Worm (Caenorhabditis elegans): ENCODE measurements around the gene ZK546.2.
A peak's percentile ranks its signal among the peaks of the same experiment; 100 is the strongest.
"Not testable (repeated sequence)": the region's sequence is repeated elsewhere in the genome, so short reads cannot be mapped to it uniquely, and the experiment has no call there.

ZK546.2 gene

DNA sequence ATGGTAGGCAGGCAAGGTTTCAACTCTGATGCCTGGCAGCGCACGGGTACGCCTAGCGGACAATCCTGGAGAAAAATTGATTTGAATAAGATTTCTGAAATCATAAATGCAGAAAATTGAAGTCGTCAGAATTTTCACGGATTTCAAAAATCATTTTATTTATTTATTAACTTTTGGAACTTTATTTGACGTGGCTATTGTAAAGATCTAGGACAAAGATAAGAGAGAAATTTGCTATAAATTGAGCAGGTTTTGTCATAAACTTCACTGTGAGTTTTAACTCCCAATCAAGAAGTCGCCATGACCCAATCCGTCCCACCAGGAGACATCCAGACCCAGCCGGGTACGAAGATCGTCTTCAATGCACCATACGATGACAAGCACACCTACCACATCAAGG is 13.1 kb upstream of the ZK546.2 start, which contains the start of gene msp-152:
msp-152 (plus strand) TSS at position 301 of the 400 bp plus-strand sequence.
- not testable (repeated sequence) for TF ChIP-seq nhr-237 (tag; optimal IDR thresholded peaks at IDR 0.05); nhr-23 (tag; optimal IDR thresholded peaks at IDR 0.05); fkh-10 (GFP tag; optimal IDR thresholded peaks at IDR 0.05)

DNA sequence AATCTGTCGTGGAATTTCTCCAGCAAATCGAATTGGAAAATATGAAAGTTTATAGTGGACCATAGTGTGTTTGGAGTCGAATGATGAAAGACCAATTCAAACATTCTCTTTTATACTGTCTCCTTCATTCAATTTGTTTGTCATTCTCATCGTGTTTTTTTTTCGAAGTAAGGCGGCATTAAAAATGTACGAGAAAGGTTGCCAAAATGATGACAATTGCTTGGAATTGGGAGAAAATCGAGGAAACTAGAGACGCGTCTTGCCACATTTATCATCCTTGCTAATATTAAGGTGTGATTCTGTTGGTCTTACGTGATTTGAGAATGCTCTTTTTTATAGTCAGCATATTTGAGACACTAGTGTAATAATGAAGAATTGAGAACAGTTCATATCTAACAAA is 10.9 kb upstream of the ZK546.2 start, which contains the start of gene gst-30:
gst-30 (minus strand) TSS at position 101 of the 400 bp plus-strand sequence.
- no peak for TF ChIP-seq lin-39 (tag; optimal IDR thresholded peaks at IDR 0.05)
- TF ChIP-seq R02D3.7 (tag; optimal IDR thresholded peaks at IDR 0.05): no peak
- no peak for TF ChIP-seq lin-15B (tag; optimal IDR thresholded peaks at IDR 0.05)
- TF ChIP-seq aly-2 (tag; optimal IDR thresholded peaks at IDR 0.05): no peak
- TF ChIP-seq tbx-2 (tag; optimal IDR thresholded peaks at IDR 0.05): no peak

DNA sequence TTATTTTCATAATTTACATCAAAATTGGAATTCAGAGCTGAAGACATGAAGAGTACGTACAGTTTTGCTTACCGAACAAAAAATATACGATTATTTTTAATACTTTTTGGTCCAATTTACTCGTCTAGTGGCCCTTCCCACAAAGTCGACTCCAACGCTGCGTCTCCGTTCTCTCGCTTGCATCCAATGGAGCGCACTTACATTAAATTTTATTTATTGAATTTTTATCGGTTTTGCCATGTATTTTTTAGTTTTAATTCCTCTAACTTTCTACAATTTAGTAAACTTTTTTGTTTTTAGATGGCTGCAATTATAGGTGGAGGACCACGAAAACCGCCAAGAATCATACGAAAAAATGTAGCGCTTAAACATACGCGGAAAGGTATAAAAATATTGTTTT is 10.3 kb upstream of the ZK546.2 start, which contains the start of gene ZK546.5:
ZK546.5 (plus strand) TSS at position 301 of the 400 bp plus-strand sequence.
- no peak for TF ChIP-seq daf-12 (tag; optimal IDR thresholded peaks at IDR 0.05)
- peak; percentile 36 for TF ChIP-seq nfya-1 (tag; optimal IDR thresholded peaks at IDR 0.05; ENCODE audit: insufficient read depth)
- no peak for TF ChIP-seq nhr-43 (tag; optimal IDR thresholded peaks at IDR 0.05; ENCODE audit: poor library complexity, severe bottlenecking)
- TF ChIP-seq pqm-1 (tag; optimal IDR thresholded peaks at IDR 0.05): no peak
- TF ChIP-seq ceh-9 (tag; optimal IDR thresholded peaks at IDR 0.05): no peak
- TF ChIP-seq lin-15B (tag; optimal IDR thresholded peaks at IDR 0.05): peak; percentile 1
- no peak for TF ChIP-seq nhr-11 (tag; optimal IDR thresholded peaks at IDR 0.05)

DNA sequence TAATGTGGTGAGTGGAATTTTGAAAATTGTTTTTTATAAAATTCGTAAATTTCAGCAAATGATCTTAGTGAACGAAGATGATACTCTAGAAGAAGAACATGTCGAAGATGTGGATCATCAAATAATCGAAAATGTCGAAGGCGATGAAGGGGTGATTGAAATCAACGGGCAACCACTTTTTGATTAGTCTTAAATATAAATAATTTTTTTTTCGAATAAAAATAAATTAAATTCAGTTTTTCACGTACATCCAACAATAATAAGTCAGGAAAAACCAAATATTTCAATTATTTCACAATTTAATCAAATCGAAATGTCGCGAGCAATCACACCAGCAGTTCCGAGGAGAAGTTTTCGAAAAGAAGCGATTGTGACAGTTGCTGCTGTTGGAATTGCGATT is 8.1 kb upstream of the ZK546.2 start, which contains the start of gene ZK546.4:
ZK546.4 (plus strand) TSS at position 301 of the 400 bp plus-strand sequence.
- TF ChIP-seq tbx-2 (tag; optimal IDR thresholded peaks at IDR 0.05) (no peak), mdl-1 (tag; optimal IDR thresholded peaks at IDR 0.05) (no peak), zag-1 (tag; optimal IDR thresholded peaks at IDR 0.05) (no peak), nhr-11 (tag; optimal IDR thresholded peaks at IDR 0.05) (no peak), jun-1 (tag; optimal IDR thresholded peaks at IDR 0.05) (no peak), nhr-67 (tag; optimal IDR thresholded peaks at IDR 0.05) (no peak), daf-12 (tag; optimal IDR thresholded peaks at IDR 0.05) (no peak), nhr-23 (tag; optimal IDR thresholded peaks at IDR 0.05) (no peak), nfya-1 (tag; optimal IDR thresholded peaks at IDR 0.05; ENCODE audit: insufficient read depth) (no peak), nhr-28 (tag; optimal IDR thresholded peaks at IDR 0.05) (no peak), ceh-28 (tag; optimal IDR thresholded peaks at IDR 0.05) (no peak), nhr-237 (tag; optimal IDR thresholded peaks at IDR 0.05) (no peak), fos-1 (tag; optimal IDR thresholded peaks at IDR 0.05) (no peak)

DNA sequence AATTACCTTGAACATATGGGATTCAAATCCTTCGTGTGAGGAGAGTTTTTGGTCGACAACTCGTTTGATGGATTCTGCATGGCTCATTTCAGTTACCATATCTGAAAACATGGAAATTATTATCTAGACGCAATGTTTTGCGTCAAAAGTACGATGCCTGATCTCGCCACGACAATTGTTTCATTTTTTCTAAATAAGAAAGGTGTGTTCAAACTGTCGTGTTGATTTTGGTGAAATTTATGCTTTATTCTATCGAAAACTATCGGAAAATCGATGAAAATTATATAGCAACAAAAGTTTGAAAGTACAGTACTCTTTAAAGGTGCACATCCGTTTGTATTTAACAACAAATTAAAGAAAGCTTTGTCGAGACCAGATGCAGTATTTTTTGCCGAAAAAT is 4.8 kb upstream of the ZK546.2 start, which contains the start of gene cblc-1:
cblc-1 (minus strand) TSS at position 101 of the 400 bp plus-strand sequence.
- TF ChIP-seq ceh-9 (tag; optimal IDR thresholded peaks at IDR 0.05) (no peak), R02D3.7 (tag; optimal IDR thresholded peaks at IDR 0.05) (no peak), nhr-28 (tag; optimal IDR thresholded peaks at IDR 0.05) (no peak), mdl-1 (tag; optimal IDR thresholded peaks at IDR 0.05) (no peak), lsy-12 (tag; optimal IDR thresholded peaks at IDR 0.05) (no peak), nhr-76 (tag; optimal IDR thresholded peaks at IDR 0.05) (no peak), fos-1 (tag; optimal IDR thresholded peaks at IDR 0.05) (no peak), ama-1 (optimal IDR thresholded peaks at IDR 0.05) (no peak)

DNA sequence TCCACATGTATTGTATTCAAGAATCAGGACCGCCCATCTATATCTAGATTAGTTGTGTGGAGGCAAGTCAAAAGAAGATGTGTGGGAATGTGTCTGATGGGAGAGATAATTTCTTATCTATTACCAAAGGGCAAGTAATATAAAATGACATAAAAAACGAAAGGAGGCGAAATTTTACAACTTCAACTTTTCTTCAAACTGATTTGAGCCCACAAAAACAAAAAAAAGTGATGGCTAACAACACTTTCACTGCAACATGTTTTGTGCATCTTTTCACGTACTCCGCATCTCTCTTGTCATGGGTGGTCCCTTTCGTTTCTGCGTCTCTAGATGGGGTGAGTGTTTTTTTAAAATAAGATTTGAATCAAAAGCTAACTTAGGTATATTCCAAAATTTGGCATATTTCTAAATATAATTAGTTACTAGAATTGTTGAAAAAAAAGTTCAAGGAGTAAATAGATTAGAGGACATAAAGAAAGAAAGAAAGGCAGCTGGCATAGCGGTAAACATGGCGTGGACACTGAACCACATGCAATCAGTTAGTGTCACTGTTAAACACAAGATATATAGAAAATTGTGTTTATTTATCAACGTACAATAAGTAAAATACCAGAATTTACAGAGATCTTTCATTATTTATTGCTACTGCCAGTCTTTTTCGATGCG is 4.2 kb upstream of the ZK546.2 start, which contains the start of gene ZK546.19:
ZK546.19 (plus strand) TSS at position 186 of the 666 bp plus-strand sequence.
- TF ChIP-seq nhr-23 (tag; optimal IDR thresholded peaks at IDR 0.05) (peak; percentile 28), elt-2 (tag; optimal IDR thresholded peaks at IDR 0.05) (peak; percentile 71), zag-1 (tag; optimal IDR thresholded peaks at IDR 0.05) (no peak), pha-4 (tag; optimal IDR thresholded peaks at IDR 0.05) (peak; percentile 59), elt-1 (tag; optimal IDR thresholded peaks at IDR 0.05) (peak; percentile 95), ceh-82 (tag; optimal IDR thresholded peaks at IDR 0.05) (no peak), snpc-4 (tag; optimal IDR thresholded peaks at IDR 0.05) (no peak), ama-1 (optimal IDR thresholded peaks at IDR 0.05) (peak; percentile 24), jun-1 (tag; optimal IDR thresholded peaks at IDR 0.05) (no peak), eor-1 (tag; optimal IDR thresholded peaks at IDR 0.05) (no peak), fkh-2 (tag; optimal IDR thresholded peaks at IDR 0.05) (no peak), skn-1 (tag; optimal IDR thresholded peaks at IDR 0.05) (no peak), pqm-1 (tag; optimal IDR thresholded peaks at IDR 0.05) (no peak), tbx-2 (tag; optimal IDR thresholded peaks at IDR 0.05) (no peak), egl-27 (tag; optimal IDR thresholded peaks at IDR 0.05) (no peak), nfya-1 (tag; optimal IDR thresholded peaks at IDR 0.05; ENCODE audit: insufficient read depth) (peak; percentile 23), nhr-28 (tag; optimal IDR thresholded peaks at IDR 0.05) (no peak), fos-1 (tag; optimal IDR thresholded peaks at IDR 0.05) (no peak), R02D3.7 (tag; optimal IDR thresholded peaks at IDR 0.05) (no peak), nhr-76 (tag; optimal IDR thresholded peaks at IDR 0.05) (no peak), hmg-11 (tag; optimal IDR thresholded peaks at IDR 0.05) (no peak), nhr-67 (tag; optimal IDR thresholded peaks at IDR 0.05) (no peak), nhr-237 (tag; optimal IDR thresholded peaks at IDR 0.05) (no peak)
